Fruit fly (Drosophila melanogaster) whole organism, embryonic: ENCODE measurements around the gene CG13258.
A peak's percentile ranks its signal among the peaks of the same experiment; 100 is the strongest.

Source experiments
- Abd-B ChIP-seq: fragments of 200-800 bp; sonication (Bioruptor generic); optimal IDR thresholded peaks from 2 replicates; lab custom pipeline; 2018; ENCODE audit warnings: missing biosample characterization, mild to moderate bottlenecking, missing genetic modification characterization, moderate library complexity
- Atf-2 ChIP-seq: fragments of 200-800 bp; sonication (Bioruptor generic); optimal IDR thresholded peaks from 2 replicates; lab custom pipeline; 2016; ENCODE audit warnings: missing biosample characterization, missing genetic modification characterization
- B-H2 ChIP-seq: fragments of 200-800 bp; sonication (Bioruptor generic); optimal IDR thresholded peaks from 2 replicates; lab custom pipeline; 2018; ENCODE audit warnings: missing biosample characterization, mild to moderate bottlenecking, missing genetic modification characterization
- CG1024 ChIP-seq: fragments of 200-800 bp; sonication (Bioruptor generic); IDR thresholded peaks from 2 replicates; pipeline ENCODE4 v1.3.6; 2022; ENCODE audit warnings: missing biosample characterization, missing genetic modification characterization
- CG10274 ChIP-seq: fragments of 200-800 bp; sonication (Bioruptor generic); optimal IDR thresholded peaks from 3 replicates; lab custom pipeline; 2017; ENCODE audit warnings: missing biosample characterization, mild to moderate bottlenecking, missing genetic modification characterization
- CG10979 ChIP-seq: fragments of 200-800 bp; sonication (Bioruptor generic); optimal IDR thresholded peaks from 2 replicates; lab custom pipeline; 2018; ENCODE audit warnings: missing biosample characterization, mild to moderate bottlenecking, missing genetic modification characterization, moderate library complexity
- CG11695 ChIP-seq: fragments of 200-800 bp; sonication (Bioruptor generic); IDR thresholded peaks from 3 replicates; pipeline ENCODE4 v1.3.6; 2022; ENCODE audit warnings: missing biosample characterization, missing genetic modification characterization
- CG12071 ChIP-seq: fragments of 200-800 bp; sonication (Bioruptor generic); optimal IDR thresholded peaks from 3 replicates; lab custom pipeline; 2018; ENCODE audit warnings: missing biosample characterization, mild to moderate bottlenecking, missing genetic modification characterization
- CG12155 ChIP-seq: fragments of 200-800 bp; sonication (Bioruptor generic); optimal IDR thresholded peaks from 3 replicates; lab custom pipeline; 2016; ENCODE audit warnings: missing biosample characterization, missing genetic modification characterization
- CG14441 ChIP-seq: fragments of 200-800 bp; sonication (Bioruptor generic); IDR thresholded peaks from 2 replicates; pipeline ENCODE4 v1.3.6; 2022; ENCODE audit warnings: missing biosample characterization, missing genetic modification characterization
- CG1603 ChIP-seq: fragments of 200-800 bp; sonication (Bioruptor generic); optimal IDR thresholded peaks from 2 replicates; lab custom pipeline; 2019; ENCODE audit warnings: missing biosample characterization, mild to moderate bottlenecking, missing genetic modification characterization, moderate library complexity
- CG18262 ChIP-seq: fragments of 200-800 bp; optimal IDR thresholded peaks from 3 replicates; lab custom pipeline; 2019; ENCODE audit warnings: missing biosample characterization, mild to moderate bottlenecking, missing genetic modification characterization, moderate library complexity
- CG31224 ChIP-seq: fragments of 200-800 bp; sonication (Bioruptor generic); IDR thresholded peaks from 2 replicates; pipeline ENCODE4 v1.3.6; 2022; ENCODE audit warnings: missing biosample characterization, missing genetic modification characterization
- CG32767 ChIP-seq: fragments of 200-800 bp; sonication (Bioruptor generic); IDR thresholded peaks from 2 replicates; pipeline ENCODE4 v1.3.6; 2022; ENCODE audit warnings: missing biosample characterization, missing genetic modification characterization
- CG34422 ChIP-seq: fragments of 200-800 bp; sonication (Bioruptor generic); IDR thresholded peaks from 3 replicates; pipeline ENCODE4 v1.3.6; 2022; ENCODE audit warnings: missing biosample characterization, missing genetic modification characterization
- CG3995 ChIP-seq: fragments of 200-800 bp; sonication (Bioruptor generic); optimal IDR thresholded peaks from 3 replicates; lab custom pipeline; 2016; ENCODE audit warnings: missing biosample characterization, missing genetic modification characterization
- CG6813 ChIP-seq: fragments of 200-800 bp; sonication (Bioruptor generic); optimal IDR thresholded peaks from 2 replicates; lab custom pipeline; 2017; ENCODE audit warnings: missing biosample characterization, missing genetic modification characterization, mild to moderate bottlenecking, moderate library complexity, missing genetic modification reagents
- CG7786 ChIP-seq: fragments of 200-800 bp; sonication (Bioruptor generic); optimal IDR thresholded peaks from 2 replicates; lab custom pipeline; 2016; ENCODE audit warnings: missing biosample characterization, missing genetic modification characterization
- CG7839 ChIP-seq: fragments of 200-800 bp; sonication (Bioruptor generic); optimal IDR thresholded peaks from 3 replicates; lab custom pipeline; 2018; ENCODE audit warnings: missing biosample characterization, mild to moderate bottlenecking, missing genetic modification characterization, moderate library complexity
- CG8281 ChIP-seq: fragments of 200-800 bp; sonication (Bioruptor generic); optimal IDR thresholded peaks from 2 replicates; lab custom pipeline; 2018; ENCODE audit warnings: missing biosample characterization, mild to moderate bottlenecking, missing genetic modification characterization, moderate library complexity
- CG9437 ChIP-seq: fragments of 200-800 bp; sonication (Bioruptor generic); optimal IDR thresholded peaks from 2 replicates; lab custom pipeline; 2018; ENCODE audit warnings: missing biosample characterization, mild to moderate bottlenecking, missing genetic modification characterization
- CG9932 ChIP-seq: fragments of 200-800 bp; sonication (Bioruptor generic); IDR thresholded peaks from 2 replicates; pipeline ENCODE4 v1.3.6; 2022; ENCODE audit warnings: missing biosample characterization, missing genetic modification characterization
- CTCF ChIP-seq: fragments of 200-800 bp; sonication (Bioruptor generic); optimal IDR thresholded peaks from 2 replicates; lab custom pipeline; 2017; ENCODE audit warnings: missing biosample characterization, mild to moderate bottlenecking, missing genetic modification characterization, moderate library complexity
- CkIIα-i1 ChIP-seq: fragments of 200-800 bp; sonication (Bioruptor generic); IDR thresholded peaks from 2 replicates; pipeline ENCODE4 v1.3.6; 2022; ENCODE audit warnings: missing biosample characterization, missing genetic modification characterization
- Drgx ChIP-seq: fragments of 200-800 bp; sonication (Bioruptor generic); IDR thresholded peaks from 2 replicates; pipeline ENCODE4 v1.3.6; 2022; ENCODE audit warnings: missing biosample characterization, missing genetic modification characterization
- E2f1 ChIP-seq: fragments of 200-800 bp; sonication (Bioruptor generic); IDR thresholded peaks from 2 replicates; pipeline ENCODE4 v1.3.6; 2022; ENCODE audit warnings: missing biosample characterization, missing genetic modification characterization
- GATAe ChIP-seq: fragments of 200-800 bp; sonication (Bioruptor generic); conservative IDR thresholded peaks from 2 replicates; pipeline ENCODE4 v1.3.6; 2022; ENCODE audit warnings: missing biosample characterization, missing genetic modification characterization
- HHEX ChIP-seq: fragments of 200-800 bp; sonication (Bioruptor generic); optimal IDR thresholded peaks from 3 replicates; lab custom pipeline; 2017; ENCODE audit warnings: missing biosample characterization, mild to moderate bottlenecking, missing genetic modification characterization, missing genetic modification reagents
- HLH54F ChIP-seq: fragments of 200-800 bp; sonication (Bioruptor generic); optimal IDR thresholded peaks from 3 replicates; lab custom pipeline; 2016; ENCODE audit warnings: missing biosample characterization, missing genetic modification characterization
- Hr39 ChIP-seq: fragments of >200 bp; optimal IDR thresholded peaks from 2 replicates; lab custom pipeline; 2017
- MBD-R2 ChIP-seq: fragments of 200-800 bp; sonication (Bioruptor generic); IDR thresholded peaks from 2 replicates; pipeline ENCODE4 v1.3.6; 2022; ENCODE audit warnings: missing biosample characterization, missing genetic modification characterization
- Nf-YB ChIP-seq: fragments of 200-800 bp; sonication (Bioruptor generic); optimal IDR thresholded peaks from 3 replicates; lab custom pipeline; 2019; ENCODE audit warnings: missing biosample characterization, mild to moderate bottlenecking, missing genetic modification characterization, moderate library complexity
- Opbp ChIP-seq: fragments of 200-800 bp; sonication (Bioruptor generic); IDR thresholded peaks from 3 replicates; pipeline ENCODE4 v1.3.6; 2022; ENCODE audit warnings: missing biosample characterization, missing genetic modification characterization; ENCODE audit not compliant: partially characterized antibody
- Rx ChIP-seq: fragments of 200-800 bp; sonication (Bioruptor generic); IDR thresholded peaks from 2 replicates; pipeline ENCODE4 v1.3.6; 2022; ENCODE audit warnings: missing biosample characterization, missing genetic modification characterization
- Tbp ChIP-seq: fragments of >200 bp; optimal IDR thresholded peaks from 2 replicates; lab custom pipeline; 2018; ENCODE audit warnings: missing biosample characterization, missing genetic modification characterization
- Usf ChIP-seq: fragments of 200-800 bp; sonication (Bioruptor generic); optimal IDR thresholded peaks from 2 replicates; lab custom pipeline; 2017; ENCODE audit warnings: missing genotype, missing biosample characterization, missing genetic modification characterization
- Xbp1 ChIP-seq: fragments of 200-800 bp; sonication (Bioruptor generic); optimal IDR thresholded peaks from 3 replicates; lab custom pipeline; 2016; ENCODE audit warnings: missing biosample characterization, mild to moderate bottlenecking, missing genetic modification characterization
- caup ChIP-seq: fragments of 200-800 bp; sonication (Bioruptor generic); optimal IDR thresholded peaks from 3 replicates; lab custom pipeline; 2017; ENCODE audit warnings: missing biosample characterization, mild to moderate bottlenecking, missing genetic modification characterization, moderate library complexity; ENCODE audit not compliant: severe bottlenecking
- chm ChIP-seq: fragments of 200-800 bp; sonication (Bioruptor generic); IDR thresholded peaks from 2 replicates; pipeline ENCODE4 v1.3.6; 2022; ENCODE audit warnings: missing biosample characterization, missing genetic modification characterization
- corto ChIP-seq: fragments of 200-800 bp; sonication (Bioruptor generic); optimal IDR thresholded peaks from 2 replicates; lab custom pipeline; 2016; ENCODE audit warnings: missing biosample characterization, mild to moderate bottlenecking, missing genetic modification characterization, moderate library complexity
- crol ChIP-seq: fragments of 200-800 bp; sonication (Bioruptor generic); IDR thresholded peaks from 2 replicates; pipeline ENCODE4 v1.3.6; 2022; ENCODE audit warnings: missing biosample characterization, missing genetic modification characterization
- dan ChIP-seq: fragments of 200-800 bp; sonication (Bioruptor generic); IDR thresholded peaks from 2 replicates; pipeline ENCODE4 v1.3.6; 2022; ENCODE audit warnings: missing biosample characterization, missing genetic modification characterization
- disco-r ChIP-seq: fragments of 200-800 bp; sonication (Bioruptor generic); optimal IDR thresholded peaks from 2 replicates; lab custom pipeline; 2016; ENCODE audit warnings: missing biosample characterization, missing genetic modification characterization
- fd3F ChIP-seq: fragments of 200-800 bp; sonication (Bioruptor generic); optimal IDR thresholded peaks from 2 replicates; lab custom pipeline; 2018; ENCODE audit warnings: missing biosample characterization, mild to moderate bottlenecking, missing genetic modification characterization, moderate library complexity
- insv ChIP-seq, 2 experiments: fragments of 200-800 bp; sonication (Bioruptor generic); optimal IDR thresholded peaks; 3 replicates each; lab custom pipeline; 2016 to 2018; ENCODE audit warnings: missing biosample characterization in 2 of 2, missing genetic modification characterization in 2 of 2
- lbe ChIP-seq: fragments of 200-800 bp; sonication (Bioruptor generic); optimal IDR thresholded peaks from 2 replicates; lab custom pipeline; 2016; ENCODE audit warnings: missing biosample characterization, mild to moderate bottlenecking, missing genetic modification characterization
- org-1 ChIP-seq: fragments of 200-800 bp; sonication (Bioruptor generic); optimal IDR thresholded peaks from 2 replicates; lab custom pipeline; 2017; ENCODE audit warnings: missing biosample characterization, missing genetic modification characterization
- otp ChIP-seq: fragments of 200-800 bp; sonication (Bioruptor generic); IDR thresholded peaks from 3 replicates; pipeline ENCODE4, ENCODE4 v1.3.6; 2022; ENCODE audit warnings: missing biosample characterization, missing genetic modification characterization
- p53 ChIP-seq: fragments of 200-800 bp; sonication (Bioruptor generic); optimal IDR thresholded peaks from 2 replicates; lab custom pipeline; 2016; ENCODE audit warnings: missing biosample characterization, missing genetic modification characterization
- pnt ChIP-seq: fragments of 200-800 bp; sonication (Bioruptor generic); optimal IDR thresholded peaks from 3 replicates; lab custom pipeline; 2016; ENCODE audit warnings: missing biosample characterization, missing genetic modification characterization
- pum ChIP-seq: fragments of 200-800 bp; sonication (Bioruptor generic); optimal IDR thresholded peaks from 2 replicates; lab custom pipeline; 2016; ENCODE audit warnings: missing biosample characterization, missing genetic modification characterization
- row ChIP-seq: fragments of 200-800 bp; sonication (Bioruptor generic); IDR thresholded peaks from 3 replicates; pipeline ENCODE4 v1.3.6; 2022; ENCODE audit warnings: missing biosample characterization, missing genetic modification characterization
- zfh1 ChIP-seq: fragments of 200-800 bp; sonication (Bioruptor generic); IDR thresholded peaks from 3 replicates; pipeline ENCODE4 v1.3.6; 2022; ENCODE audit warnings: missing biosample characterization, missing genetic modification characterization

CG13258 gene

dm6 chr2L:16275809-16276178 is 17.0 kb downstream of the CG13258 start (continued):
- no peak for TF ChIP-seq CG31224 (GFP tag; lab: Robert Waterston, UW)
- TF ChIP-seq Rx (GFP tag; lab: Robert Waterston, UW): no peak
- peak; percentile 19 for TF ChIP-seq CG1603
- no peak for TF ChIP-seq CG1024 (GFP tag; lab: Robert Waterston, UW)
- TF ChIP-seq HHEX (GFP tag; lab: Kevin White, UChicago): peak; percentile 63
- TF ChIP-seq Xbp1 (GFP tag; lab: Kevin White, UChicago): peak; percentile 32
- TF ChIP-seq CG8281 (tag; lab: Kevin White, UChicago): no peak
- TF ChIP-seq CG12071 (GFP tag; lab: Kevin White, UChicago): peak; percentile 45
- TF ChIP-seq pum (GFP tag; lab: Kevin White, UChicago): no peak
- no peak for TF ChIP-seq MBD-R2 (GFP tag; lab: Robert Waterston, UW)
- TF ChIP-seq fd3F (GFP tag; lab: Kevin White, UChicago): peak; percentile 2
- peak; percentile 63 for TF ChIP-seq CG7839 (tag; lab: Kevin White, UChicago)
- TF ChIP-seq chm (GFP tag; lab: Robert Waterston, UW): no peak
- peak; percentile 90 for TF ChIP-seq CTCF (GFP tag; lab: Kevin White, UChicago)
- TF ChIP-seq Tbp: no peak
- TF ChIP-seq insv (GFP tag; optimal IDR thresholded peaks at IDR 0.05; lab: Kevin White, UChicago): no peak
- TF ChIP-seq CG11695 (GFP tag; lab: Robert Waterston, UW): 0 out of 3 replicates have a peak, but pooled peaks have one; percentile 51
- no peak for TF ChIP-seq CG3995 (GFP tag; lab: Kevin White, UChicago)
- TF ChIP-seq zfh1: peak; percentile 19; the same call in 1 of the 3 replicates
- TF ChIP-seq B-H2 (GFP tag; lab: Kevin White, UChicago): no peak
- no peak for TF ChIP-seq Atf-2 (GFP tag; lab: Kevin White, UChicago)
- TF ChIP-seq CG9932 (GFP tag; lab: Robert Waterston, UW): no peak
- TF ChIP-seq Hr39 (lab: Kevin White, UChicago): no peak
- TF ChIP-seq row (GFP tag; lab: Robert Waterston, UW): peak; percentile 44; the same call in 1 of the 3 replicates
- TF ChIP-seq CG7786: peak; percentile 18
- TF ChIP-seq org-1 (GFP tag; lab: Kevin White, UChicago): peak; percentile 55
- TF ChIP-seq caup (GFP tag; lab: Kevin White, UChicago): peak; percentile 61
- TF ChIP-seq crol (GFP tag; lab: Robert Waterston, UW): 0 out of 2 replicates have a peak, but pooled peaks have one; percentile 36
- TF ChIP-seq GATAe (GFP tag; lab: Robert Waterston, UW): no peak
- no peak for TF ChIP-seq corto (GFP tag; lab: Kevin White, UChicago)
- TF ChIP-seq Opbp (GFP tag; lab: Robert Waterston, UW): no peak
- peak; percentile 30 for TF ChIP-seq HLH54F (GFP tag; lab: Kevin White, UChicago)
- peak; percentile 58 for TF ChIP-seq CG18262
- peak; percentile 60 for TF ChIP-seq CG6813 (GFP tag; lab: Kevin White, UChicago)
- TF ChIP-seq CG10274: no peak
- peak; percentile 24 for TF ChIP-seq CG9437 (GFP tag; lab: Kevin White, UChicago)
- no peak for TF ChIP-seq CG32767 (GFP tag; lab: Robert Waterston, UW)
- no peak for TF ChIP-seq Abd-B (GFP tag; lab: Kevin White, UChicago)
- no peak for TF ChIP-seq otp
- no peak for TF ChIP-seq Nf-YB
- TF ChIP-seq CG34422 (GFP tag; lab: Robert Waterston, UW): 0 out of 3 replicates have a peak, but pooled peaks have one; percentile 48
- peak; percentile 15; the same call in 1 of the 2 replicates for TF ChIP-seq E2f1 (GFP tag; lab: Robert Waterston, UW)
- no peak for TF ChIP-seq Usf
- TF ChIP-seq CG10979 (tag; lab: Kevin White, UChicago): peak; percentile 44
- no peak for TF ChIP-seq lbe (GFP tag; lab: Kevin White, UChicago)
- peak; percentile 34 for TF ChIP-seq CG12155
- peak; percentile 89 for TF ChIP-seq Drgx
- TF ChIP-seq CG14441 (GFP tag; lab: Robert Waterston, UW): 0 out of 2 replicates have a peak, but pooled peaks have one; percentile 27
- no peak for TF ChIP-seq CkIIα-i1 (GFP tag; lab: Robert Waterston, UW)
- no peak for TF ChIP-seq disco-r (GFP tag; lab: Kevin White, UChicago)
- no peak for TF ChIP-seq dan (GFP tag; lab: Robert Waterston, UW)
- TF ChIP-seq pnt (GFP tag; lab: Kevin White, UChicago): no peak
- no peak for TF ChIP-seq p53 (GFP tag; lab: Kevin White, UChicago)
